Worm (Caenorhabditis elegans): ENCODE results near the gene dlhd-1.
A peak's percentile ranks its signal among the peaks of the same experiment; 100 is the strongest.

The dlhd-1 gene

DNA sequence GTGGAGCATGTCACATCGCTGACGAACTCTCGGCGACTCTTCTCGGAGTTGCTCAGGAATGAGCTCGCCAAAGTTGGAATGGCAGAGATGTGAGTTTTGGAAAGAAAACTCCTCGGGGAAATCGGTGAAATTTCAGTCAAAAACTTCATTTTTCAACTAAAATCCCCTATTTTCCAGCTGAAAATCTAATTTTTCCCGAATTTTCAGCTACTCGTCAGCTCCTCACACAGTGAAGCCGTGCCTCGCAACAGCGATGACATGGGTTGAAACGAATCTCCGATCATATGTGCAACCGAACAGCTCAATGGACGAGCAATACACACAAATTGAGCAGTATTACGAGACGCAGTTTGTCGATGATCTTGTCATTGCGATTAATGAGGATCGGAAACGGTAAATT lies 20.1 kb downstream of the dlhd-1 start:
- TF ChIP-seq aly-2 (tag; optimal IDR thresholded peaks at IDR 0.05) = peak; percentile 16
- TF ChIP-seq lin-39 (tag; optimal IDR thresholded peaks at IDR 0.05) = no peak

- TF ChIP-seq lsy-2 (tag; optimal IDR thresholded peaks at IDR 0.05) = no peak
- TF ChIP-seq R02D3.7 (tag; optimal IDR thresholded peaks at IDR 0.05) = no peak
- no peak for TF ChIP-seq nhr-25 (tag; optimal IDR thresholded peaks at IDR 0.05)
- no peak for TF ChIP-seq elt-3 (tag; optimal IDR thresholded peaks at IDR 0.05)
- no peak for TF ChIP-seq F13H6.1 (tag; optimal IDR thresholded peaks at IDR 0.05)
- no peak for TF ChIP-seq alr-1 (tag; optimal IDR thresholded peaks at IDR 0.05)
- TF ChIP-seq ceh-82 (tag; optimal IDR thresholded peaks at IDR 0.05) = no peak
- no peak for TF ChIP-seq snpc-4 (tag; optimal IDR thresholded peaks at IDR 0.05)
- no peak for TF ChIP-seq ztf-1 (GFP tag; conservative IDR thresholded peaks at IDR 0.05)
- no peak for TF ChIP-seq ztf-11 (tag; optimal IDR thresholded peaks at IDR 0.05)
- no peak for TF ChIP-seq crh-2 (tag; optimal IDR thresholded peaks at IDR 0.05)
- no peak for TF ChIP-seq sem-4 (tag; optimal IDR thresholded peaks at IDR 0.05)
- no peak for TF ChIP-seq Y55F3AM.14 (GFP tag; optimal IDR thresholded peaks at IDR 0.05)
- TF ChIP-seq lin-13 (GFP tag; optimal IDR thresholded peaks at IDR 0.05) = no peak
- no peak for TF ChIP-seq ama-1 (optimal IDR thresholded peaks at IDR 0.05)
Measured at ce11 chrII:1149390-1149789, 22.5 kb downstream of the dlhd-1 start.

ce11 chrII:1143173-1143738 lies 28.7 kb downstream of the dlhd-1 start:
- TF ChIP-seq crh-2 (tag; optimal IDR thresholded peaks at IDR 0.05) = peak; percentile 36
- TF ChIP-seq fos-1 (tag; optimal IDR thresholded peaks at IDR 0.05) = peak; percentile 44
- TF ChIP-seq sma-3 (GFP tag; optimal IDR thresholded peaks at IDR 0.05) = peak; percentile 68
- no peak for TF ChIP-seq nhr-12 (tag; optimal IDR thresholded peaks at IDR 0.05)
- TF ChIP-seq lsy-2 (tag; optimal IDR thresholded peaks at IDR 0.05) = no peak
- no peak for TF ChIP-seq ztf-4 (tag; optimal IDR thresholded peaks at IDR 0.05)

DNA sequence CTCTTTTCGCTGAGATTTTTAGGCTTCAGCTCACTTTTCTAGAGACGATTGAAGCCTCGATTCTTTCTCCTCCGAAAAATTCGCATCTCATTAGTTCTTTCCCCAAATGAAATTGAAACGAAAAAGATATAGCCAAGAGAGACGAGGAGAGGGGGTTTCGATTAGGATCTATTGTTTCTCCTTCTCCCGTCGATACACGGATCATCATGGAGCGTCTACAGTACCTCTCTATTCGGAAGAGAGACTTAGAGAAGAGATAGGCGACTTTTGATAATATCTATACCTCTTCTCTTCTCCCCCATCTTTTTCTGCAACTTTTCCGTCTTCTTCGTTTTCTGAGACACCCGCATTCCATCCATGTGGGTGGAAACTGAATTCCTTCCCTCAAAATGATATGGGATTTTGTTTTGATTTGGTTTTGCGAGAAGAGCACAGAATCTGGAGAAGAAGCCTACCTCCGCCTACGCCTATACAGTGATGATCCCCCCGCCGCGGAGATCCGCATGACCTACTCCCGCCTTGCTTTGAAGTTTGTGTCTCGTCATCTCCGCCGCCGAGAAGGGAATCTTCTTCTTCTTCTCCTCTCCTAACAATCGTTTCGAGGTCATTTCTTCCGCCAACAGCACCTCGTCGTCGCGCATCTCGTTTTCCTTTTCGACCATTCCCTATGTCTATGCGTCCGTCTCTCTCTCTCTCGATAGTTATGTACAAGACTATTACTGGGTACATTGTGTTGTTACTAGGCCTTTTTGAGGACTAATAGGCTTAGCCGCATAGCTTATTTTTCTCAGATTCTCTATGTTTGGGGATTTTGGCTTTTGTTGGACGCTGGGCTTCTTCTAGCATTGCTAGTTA lies 30.0 kb downstream of the dlhd-1 start:
- no peak for TF ChIP-seq nhr-11 (tag; optimal IDR thresholded peaks at IDR 0.05)
- no peak for TF ChIP-seq unc-62 (GFP tag; optimal IDR thresholded peaks at IDR 0.05)
- TF ChIP-seq ceh-16 (tag; optimal IDR thresholded peaks at IDR 0.05) = no peak
- no peak for TF ChIP-seq elt-1 (tag; optimal IDR thresholded peaks at IDR 0.05)
- TF ChIP-seq blmp-1 (tag; optimal IDR thresholded peaks at IDR 0.05; ENCODE audit: insufficient read depth) = peak; percentile 50
- no peak for TF ChIP-seq nhr-21 (tag; optimal IDR thresholded peaks at IDR 0.05)
- TF ChIP-seq fos-1 (tag; optimal IDR thresholded peaks at IDR 0.05) = peak; percentile 2
- no peak for TF ChIP-seq ceh-82 (tag; optimal IDR thresholded peaks at IDR 0.05)
- no peak for TF ChIP-seq lsy-2 (tag; optimal IDR thresholded peaks at IDR 0.05)
- no peak for TF ChIP-seq F13H6.1 (tag; optimal IDR thresholded peaks at IDR 0.05)
- no peak for TF ChIP-seq mab-5 (tag; optimal IDR thresholded peaks at IDR 0.05)
- TF ChIP-seq gmeb-1 (tag; optimal IDR thresholded peaks at IDR 0.05) = no peak
- no peak for TF ChIP-seq sma-3 (GFP tag; optimal IDR thresholded peaks at IDR 0.05)
- peak; percentile 20 for TF ChIP-seq nhr-25 (tag; optimal IDR thresholded peaks at IDR 0.05)
- TF ChIP-seq ama-1 (optimal IDR thresholded peaks at IDR 0.05) = no peak
- no peak for TF ChIP-seq lin-11 (tag; optimal IDR thresholded peaks at IDR 0.05)
- TF ChIP-seq ztf-4 (tag; optimal IDR thresholded peaks at IDR 0.05) = no peak
- TF ChIP-seq aly-2 (tag; optimal IDR thresholded peaks at IDR 0.05) = no peak
- no peak for TF ChIP-seq dmd-4 (tag; optimal IDR thresholded peaks at IDR 0.05)
- peak; percentile 26 for TF ChIP-seq crh-2 (tag; optimal IDR thresholded peaks at IDR 0.05)

ce11 chrII:1140689-1141088 lies 31.2 kb downstream of the dlhd-1 start, which contains the start of gene W09B6.4:
Gene W09B6.4 (minus strand): TSS chrII:1140839.
- peak; percentile 29 for TF ChIP-seq skn-1 (tag; optimal IDR thresholded peaks at IDR 0.05)
- TF ChIP-seq fos-1 (tag; optimal IDR thresholded peaks at IDR 0.05) = peak; percentile 18
- no peak for TF ChIP-seq nhr-12 (tag; optimal IDR thresholded peaks at IDR 0.05)
- peak in 1 of 2 experiments; percentile 1 for TF ChIP-seq mdl-1 (tag; optimal IDR thresholded peaks at IDR 0.05)

Measured in whole organism, L2 larva.